Fruit fly (Drosophila melanogaster) whole organism, adult: ENCODE results near the gene CG44774.
A peak's percentile ranks its signal among the peaks of the same experiment; 100 is the strongest.

ENCODE experiments used
- CG7045 ChIP-seq: fragments of 200-800 bp; sonication (Bioruptor generic); optimal IDR thresholded peaks from 2 replicates; lab custom pipeline; 2017; ENCODE audit warnings: missing biosample characterization, mild to moderate bottlenecking, missing genetic modification characterization
- Crg-1 ChIP-seq: fragments of 200-800 bp; sonication (Bioruptor generic); optimal IDR thresholded peaks from 2 replicates; lab custom pipeline; 2016; ENCODE audit warnings: missing biosample characterization, missing genetic modification characterization

DNA sequence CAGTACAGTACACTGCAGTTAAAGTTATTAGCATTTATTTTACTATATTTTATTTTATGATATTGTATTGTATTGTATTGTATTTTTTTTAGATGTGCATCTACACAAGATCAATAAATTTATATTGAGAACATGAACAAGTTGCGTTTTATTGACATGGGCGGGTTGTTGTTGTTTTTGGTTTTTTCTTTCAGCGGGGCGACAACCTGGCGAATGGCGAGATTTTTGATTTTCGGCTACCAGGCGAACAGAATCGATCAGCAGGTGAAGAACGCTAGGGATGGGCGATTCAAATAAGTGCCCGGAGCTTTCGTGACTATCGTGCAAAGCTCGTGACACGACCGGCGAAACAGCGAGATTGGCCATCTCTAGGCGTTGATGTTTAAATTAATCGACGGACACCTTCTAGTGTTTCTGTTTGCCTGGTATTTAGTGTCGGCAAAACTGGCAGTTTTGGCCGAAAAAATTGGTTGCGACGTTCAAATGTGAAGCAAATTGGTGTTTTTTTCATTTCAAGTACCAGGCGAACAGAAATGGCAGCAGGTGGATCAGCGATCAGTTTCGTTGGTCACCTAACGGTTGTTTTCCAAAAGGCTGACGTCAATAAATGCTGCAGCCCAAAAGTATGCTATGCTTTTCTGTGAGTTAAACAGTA lies 18.0 kb upstream of the CG44774 start:
- no peak for TF ChIP-seq CG7045 (GFP tag; lab: Kevin White, UChicago)
- TF ChIP-seq Crg-1 (GFP tag; lab: Kevin White, UChicago) = peak; percentile 13
